Fruit fly (Drosophila melanogaster) whole organism, embryonic: Measurements from ENCODE around the gene SdicC.

ENCODE experiments used
- Adf1 ChIP-seq: fragments of 200-800 bp; sonication (Bioruptor generic); IDR thresholded peaks from 2 replicates; pipeline ENCODE4 v1.3.6; 2022; ENCODE audit warnings: missing biosample characterization, missing genetic modification characterization
- Blimp-1 ChIP-seq: fragments of 200-800 bp; sonication (Bioruptor generic); optimal IDR thresholded peaks from 3 replicates; lab custom pipeline; 2018; ENCODE audit warnings: missing biosample characterization, missing genetic modification characterization, mild to moderate bottlenecking, moderate library complexity, missing genetic modification reagents
- CG10979 ChIP-seq: fragments of 200-800 bp; sonication (Bioruptor generic); optimal IDR thresholded peaks from 2 replicates; lab custom pipeline; 2018; ENCODE audit warnings: missing biosample characterization, mild to moderate bottlenecking, missing genetic modification characterization, moderate library complexity
- CG12769 ChIP-seq: fragments of 200-800 bp; sonication (Bioruptor generic); optimal IDR thresholded peaks from 2 replicates; lab custom pipeline; 2019; ENCODE audit warnings: missing biosample characterization, mild to moderate bottlenecking, missing genetic modification characterization, moderate library complexity
- CG13894 ChIP-seq: fragments of 200-800 bp; sonication (Bioruptor generic); optimal IDR thresholded peaks from 3 replicates; lab custom pipeline; 2018; ENCODE audit warnings: missing biosample characterization, mild to moderate bottlenecking, missing genetic modification characterization, moderate library complexity
- CG14860 ChIP-seq: fragments of 200-800 bp; sonication (Bioruptor generic); IDR thresholded peaks from 3 replicates; pipeline ENCODE4 v1.3.6; 2022; ENCODE audit warnings: missing biosample characterization, missing genetic modification characterization; ENCODE audit not compliant: partially characterized antibody
- CG1647 ChIP-seq: fragments of 200-800 bp; sonication (Bioruptor generic); optimal IDR thresholded peaks from 3 replicates; lab custom pipeline; 2016; ENCODE audit warnings: missing biosample characterization, missing genetic modification characterization
- CG17186 ChIP-seq: fragments of 200-800 bp; sonication (Bioruptor generic); optimal IDR thresholded peaks from 3 replicates; lab custom pipeline; 2017; ENCODE audit warnings: missing biosample characterization, missing genetic modification reagents, missing genetic modification characterization
- CG30431 ChIP-seq: fragments of 200-800 bp; sonication (Bioruptor generic); optimal IDR thresholded peaks from 2 replicates; lab custom pipeline; 2017; ENCODE audit warnings: missing biosample characterization, missing genetic modification characterization
- CG33213 ChIP-seq: fragments of 200-800 bp; sonication (Bioruptor generic); optimal IDR thresholded peaks from 3 replicates; lab custom pipeline; 2016; ENCODE audit warnings: missing biosample characterization, missing genetic modification characterization
- CG5245 ChIP-seq: fragments of 200-800 bp; sonication (Bioruptor generic); optimal IDR thresholded peaks from 3 replicates; lab custom pipeline; 2016; ENCODE audit warnings: missing biosample characterization, missing genetic modification characterization
- CG6654 ChIP-seq: fragments of 200-800 bp; sonication (Bioruptor generic); optimal IDR thresholded peaks from 2 replicates; lab custom pipeline; 2017; ENCODE audit warnings: missing biosample characterization, mild to moderate bottlenecking, missing genetic modification characterization
- CG7357 ChIP-seq: fragments of 200-800 bp; sonication (Bioruptor generic); IDR thresholded peaks from 3 replicates; pipeline ENCODE4 v1.3.6; 2022; ENCODE audit warnings: missing biosample characterization, missing genetic modification characterization
- CTCF ChIP-seq: fragments of 200-800 bp; sonication (Bioruptor generic); optimal IDR thresholded peaks from 2 replicates; lab custom pipeline; 2017; ENCODE audit warnings: missing biosample characterization, mild to moderate bottlenecking, missing genetic modification characterization, moderate library complexity
- D19A ChIP-seq: fragments of 200-800 bp; optimal IDR thresholded peaks from 3 replicates; lab custom pipeline; 2019; ENCODE audit warnings: missing biosample characterization, mild to moderate bottlenecking, missing genetic modification characterization, moderate library complexity
- Dip2 ChIP-seq: fragments of 200-800 bp; sonication (Bioruptor generic); IDR thresholded peaks from 2 replicates; pipeline ENCODE4 v1.3.6; 2022; ENCODE audit warnings: missing biosample characterization, missing genetic modification characterization
- Elba2 ChIP-seq: fragments of 200-800 bp; sonication (Bioruptor generic); optimal IDR thresholded peaks from 3 replicates; lab custom pipeline; 2016; ENCODE audit warnings: missing biosample characterization, missing genetic modification characterization
- Ets65A ChIP-seq: fragments of 200-800 bp; sonication (Bioruptor generic); peaks from one replicate; lab custom pipeline; 2016; ENCODE audit warnings: missing biosample characterization, missing genetic modification characterization
- MTF-1 ChIP-seq: fragments of 200-800 bp; sonication (Bioruptor generic); optimal IDR thresholded peaks from 2 replicates; lab custom pipeline; 2018; ENCODE audit warnings: missing biosample characterization, mild to moderate bottlenecking, missing genetic modification characterization, borderline replicate concordance
- Med ChIP-seq: fragments of 200-800 bp; sonication (Bioruptor generic); peaks from one replicate; lab custom pipeline; 2016; ENCODE audit warnings: missing biosample characterization, missing genetic modification characterization, mild to moderate bottlenecking, inconsistent platforms, moderate library complexity
- Oli ChIP-seq: fragments of 200-800 bp; sonication (Bioruptor generic); optimal IDR thresholded peaks from 2 replicates; lab custom pipeline; 2018; ENCODE audit warnings: missing biosample characterization, mild to moderate bottlenecking, missing genetic modification characterization, moderate library complexity
- Ptx1 ChIP-seq: fragments of 200-800 bp; sonication (Bioruptor generic); IDR thresholded peaks from 2 replicates; pipeline ENCODE4 v1.3.6; 2022; ENCODE audit warnings: missing biosample characterization, missing genetic modification characterization
- Rfx ChIP-seq: fragments of 200-800 bp; sonication (Bioruptor generic); IDR thresholded peaks from 2 replicates; pipeline ENCODE4 v1.3.6; 2022; ENCODE audit warnings: missing biosample characterization, missing genetic modification characterization
- Vsx1 ChIP-seq: fragments of 200-800 bp; sonication (Bioruptor generic); optimal IDR thresholded peaks from 2 replicates; lab custom pipeline; 2017; ENCODE audit warnings: missing biosample characterization, mild to moderate bottlenecking, missing genetic modification characterization, missing genetic modification reagents
- abd-A ChIP-seq: fragments of 200-800 bp; sonication (Bioruptor generic); optimal IDR thresholded peaks from 3 replicates; lab custom pipeline; 2019; ENCODE audit warnings: missing biosample characterization, mild to moderate bottlenecking, missing genetic modification characterization, moderate library complexity
- bsh ChIP-seq, 2 experiments: fragments of 200-800 bp; sonication (Bioruptor generic); optimal IDR thresholded peaks; 2 replicates each; lab custom pipeline; 2017 to 2018; ENCODE audit warnings: mild to moderate bottlenecking in 2 of 2, missing biosample characterization in 2 of 2, missing genetic modification characterization in 2 of 2, moderate library complexity in 1 of 2
- cg ChIP-seq: fragments of 200-800 bp; sonication (Bioruptor generic); optimal IDR thresholded peaks from 3 replicates; lab custom pipeline; 2019; ENCODE audit warnings: missing biosample characterization, mild to moderate bottlenecking, missing genetic modification characterization, moderate library complexity
- chif ChIP-seq, 2 experiments: fragments of 200-800 bp; sonication (Bioruptor generic); optimal IDR thresholded peaks; 3 replicates each; lab custom pipeline; 2016; ENCODE audit warnings: missing biosample characterization in 2 of 2, missing genetic modification characterization in 2 of 2
- chinmo ChIP-seq: fragments of 200-800 bp; sonication (Bioruptor generic); IDR thresholded peaks from 4 replicates; pipeline ENCODE4 v1.3.6; 2022; ENCODE audit warnings: missing biosample characterization, missing genetic modification characterization; ENCODE audit not compliant: partially characterized antibody
- crol ChIP-seq: fragments of 200-800 bp; sonication (Bioruptor generic); IDR thresholded peaks from 2 replicates; pipeline ENCODE4 v1.3.6; 2022; ENCODE audit warnings: missing biosample characterization, missing genetic modification characterization
- dmrt99B ChIP-seq: fragments of 200-800 bp; sonication (Bioruptor generic); optimal IDR thresholded peaks from 2 replicates; lab custom pipeline; 2018; ENCODE audit warnings: missing biosample characterization, mild to moderate bottlenecking, missing genetic modification characterization, moderate library complexity
- eyg ChIP-seq: fragments of 200-800 bp; sonication (Bioruptor generic); optimal IDR thresholded peaks from 3 replicates; lab custom pipeline; 2016; ENCODE audit warnings: missing biosample characterization, missing genetic modification characterization
- grn ChIP-seq: fragments of 200-800 bp; sonication (Bioruptor generic); optimal IDR thresholded peaks from 3 replicates; lab custom pipeline; 2017; ENCODE audit warnings: missing biosample characterization, missing genetic modification characterization
- klu ChIP-seq: fragments of 200-800 bp; sonication (Bioruptor generic); IDR thresholded peaks from 2 replicates; pipeline ENCODE4 v1.3.6; 2022; ENCODE audit warnings: missing biosample characterization, missing genetic modification characterization
- kni ChIP-seq: fragments of 200-800 bp; sonication (Bioruptor generic); optimal IDR thresholded peaks from 3 replicates; lab custom pipeline; 2017; ENCODE audit warnings: mild to moderate bottlenecking, missing biosample characterization, missing genetic modification reagents, missing genetic modification characterization
- lmd ChIP-seq: fragments of 200-800 bp; sonication (Bioruptor generic); IDR thresholded peaks from 2 replicates; pipeline ENCODE4 v1.3.6; 2022; ENCODE audit warnings: missing biosample characterization, missing genetic modification characterization
- onecut ChIP-seq: fragments of 200-800 bp; sonication (Bioruptor generic); IDR thresholded peaks from 2 replicates; pipeline ENCODE4 v1.3.6; 2022; ENCODE audit warnings: missing biosample characterization, missing genetic modification characterization
- row ChIP-seq: fragments of 200-800 bp; sonication (Bioruptor generic); IDR thresholded peaks from 3 replicates; pipeline ENCODE4 v1.3.6; 2022; ENCODE audit warnings: missing biosample characterization, missing genetic modification characterization
- salm ChIP-seq: fragments of 200-800 bp; sonication (Bioruptor generic); optimal IDR thresholded peaks from 2 replicates; lab custom pipeline; 2018; ENCODE audit warnings: missing biosample characterization, mild to moderate bottlenecking, missing genetic modification characterization
- sd ChIP-seq: fragments of 200-800 bp; sonication (Bioruptor generic); optimal IDR thresholded peaks from 3 replicates; lab custom pipeline; 2018; ENCODE audit warnings: missing biosample characterization, mild to moderate bottlenecking, missing genetic modification characterization, moderate library complexity
- sr ChIP-seq: fragments of 200-800 bp; sonication (Bioruptor generic); IDR thresholded peaks from 3 replicates; pipeline ENCODE4 v1.3.6; 2022; ENCODE audit warnings: missing biosample characterization, missing genetic modification characterization
- sug ChIP-seq: fragments of 200-800 bp; optimal IDR thresholded peaks from 2 replicates; lab custom pipeline; 2019; ENCODE audit warnings: missing biosample characterization, mild to moderate bottlenecking, missing genetic modification characterization, moderate library complexity
- toy ChIP-seq: fragments of 200-800 bp; sonication (Bioruptor generic); IDR thresholded peaks from 2 replicates; pipeline ENCODE4 v1.3.6; 2022; ENCODE audit warnings: missing biosample characterization, missing genetic modification characterization
- vvl ChIP-seq: fragments of 200-800 bp; sonication (Bioruptor generic); IDR thresholded peaks from 2 replicates; pipeline ENCODE4 v1.3.6; 2022; ENCODE audit warnings: missing biosample characterization, missing genetic modification characterization

SdicC gene

dm6 chrX:20239608-20239941 is 22.5 kb upstream of the SdicC start, which contains the start of gene obst-A:
Gene obst-A, plus strand, starts transcription at chrX:20239855.
- TF ChIP-seq Elba2 (GFP tag; lab: Kevin White, UChicago) (no peak), CG30431 (GFP tag; lab: Kevin White, UChicago) (no peak), CG12769 (tag; lab: Kevin White, UChicago) (peak; percentile 48), kni (peak; percentile 4), cg (GFP tag; lab: Kevin White, UChicago) (peak; percentile 45), Adf1 (GFP tag; lab: Robert Waterston, UW) (peak; percentile 49; the same call in 1 of the 2 replicates), CG5245 (GFP tag; lab: Kevin White, UChicago) (no peak), sr (peak; percentile 33; the same call in 1 of the 3 replicates), MTF-1 (GFP tag; lab: Kevin White, UChicago) (no peak), bsh (GFP tag; optimal IDR thresholded peaks at IDR 0.05; lab: Kevin White, UChicago) (no peak), crol (GFP tag; lab: Robert Waterston, UW) (peak; percentile 26; the same call in 1 of the 2 replicates), Med (GFP tag; lab: Kevin White, UChicago) (peak; percentile 7)

dm6 chrX:20238736-20239607 is 21.9 kb upstream of the SdicC start:
- TF ChIP-seq CTCF (GFP tag; lab: Kevin White, UChicago) (peak; percentile 86), D19A (peak; percentile 38), CG7357 (GFP tag; lab: Robert Waterston, UW) (no peak), cg (GFP tag; lab: Kevin White, UChicago) (peak; percentile 13), Med (GFP tag; lab: Kevin White, UChicago) (peak; percentile 14), sug (no peak), CG12769 (tag; lab: Kevin White, UChicago) (peak; percentile 71), Ets65A (GFP tag; lab: Kevin White, UChicago) (peak; percentile 20), vvl (GFP tag; lab: Robert Waterston, UW) (peak; percentile 62; the same call in 1 of the 2 replicates), onecut (GFP tag; lab: Robert Waterston, UW) (0 out of 2 replicates have a peak, but pooled peaks have one; percentile 11), Dip2 (GFP tag; lab: Robert Waterston, UW) (peak; percentile 70), klu (GFP tag; lab: Robert Waterston, UW) (no peak), row (GFP tag; lab: Robert Waterston, UW) (peak; percentile 20; the same call in 1 of the 3 replicates), lmd (GFP tag; lab: Robert Waterston, UW) (0 out of 2 replicates have a peak, but pooled peaks have one; percentile 9), CG10979 (tag; lab: Kevin White, UChicago) (peak; percentile 85)

DNA sequence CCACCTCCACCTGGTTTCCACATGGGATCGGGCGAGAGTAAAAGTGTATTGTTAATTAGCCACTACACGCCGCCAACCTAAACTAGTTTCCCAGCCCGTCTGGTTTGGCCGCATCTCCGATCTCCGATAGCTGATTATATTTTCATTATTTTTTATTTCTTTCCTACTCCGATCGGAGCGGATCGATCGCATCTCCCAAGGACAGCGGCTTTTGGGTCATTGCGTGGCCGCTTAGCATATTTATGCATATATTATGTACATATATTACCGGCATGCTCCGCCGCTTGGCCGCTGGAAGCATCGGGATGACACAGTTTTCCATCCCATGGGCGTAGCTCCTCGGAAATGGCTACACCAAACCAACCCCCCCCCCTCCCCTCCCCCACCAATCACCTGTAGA is 20.9 kb upstream of the SdicC start:
- TF ChIP-seq Ptx1 (GFP tag; lab: Robert Waterston, UW) (no peak), chinmo (GFP tag; lab: Robert Waterston, UW) (peak; percentile 82; the same call in 2 of the 4 replicates), CG1647 (GFP tag; lab: Kevin White, UChicago) (no peak), abd-A (tag; lab: Kevin White, UChicago) (peak; percentile 91), Vsx1 (peak; percentile 47), CG13894 (tag; lab: Kevin White, UChicago) (peak; percentile 94), CG33213 (no peak), eyg (no peak), dmrt99B (tag; lab: Kevin White, UChicago) (no peak), toy (no peak), CG6654 (GFP tag; lab: Kevin White, UChicago) (no peak), sd (peak; percentile 2), Oli (tag; lab: Kevin White, UChicago) (no peak), CG12769 (tag; lab: Kevin White, UChicago) (peak; percentile 89), chif (GFP tag; optimal IDR thresholded peaks at IDR 0.05; lab: Kevin White, UChicago) (no peak), crol (GFP tag; lab: Robert Waterston, UW) (peak; percentile 64), cg (GFP tag; lab: Kevin White, UChicago) (no peak), grn (peak; percentile 82), Rfx (GFP tag; lab: Robert Waterston, UW) (no peak), kni (peak; percentile 8), vvl (GFP tag; lab: Robert Waterston, UW) (peak; percentile 96), onecut (GFP tag; lab: Robert Waterston, UW) (peak; percentile 40; the same call in 1 of the 2 replicates), salm (tag; lab: Kevin White, UChicago) (no peak), Blimp-1 (GFP tag; lab: Kevin White, UChicago) (peak; percentile 80), CG17186 (no peak), CG14860 (no peak)
